Worm (Caenorhabditis elegans): ENCODE data around the gene oac-10.

oac-10 gene

DNA sequence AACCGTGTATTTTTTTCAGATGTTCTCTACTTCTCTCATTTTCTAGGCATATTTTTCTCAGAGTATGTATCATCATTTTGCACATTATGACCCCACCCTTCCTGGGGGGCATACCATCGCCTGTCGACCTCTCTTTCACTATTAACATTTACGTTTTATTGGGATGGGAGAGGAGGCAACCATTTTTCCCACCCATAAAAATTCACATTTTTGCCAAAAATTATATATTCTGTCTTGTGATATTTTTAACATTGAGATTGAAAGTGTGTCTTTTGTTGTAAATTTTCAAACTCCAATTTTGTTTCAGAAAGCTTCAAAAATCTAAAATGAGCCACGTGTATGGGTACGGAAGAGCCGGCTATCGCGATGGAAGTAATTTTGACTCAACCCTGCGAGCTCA is 25.1 kb downstream of the oac-10 start, which contains the start of gene F53C3.7:
Gene F53C3.7, plus strand, starts transcription at position 301 of the 400 bp plus-strand sequence.
- TF ChIP-seq unc-55 (GFP tag; optimal IDR thresholded peaks at IDR 0.05) (no peak), F13H6.1 (tag; optimal IDR thresholded peaks at IDR 0.05) (no peak), unc-62 (GFP tag; optimal IDR thresholded peaks at IDR 0.05) (no peak), blmp-1 (tag; optimal IDR thresholded peaks at IDR 0.05; ENCODE audit: insufficient read depth) (no peak), unc-39 (tag; optimal IDR thresholded peaks at IDR 0.05) (no peak), peb-1 (tag; optimal IDR thresholded peaks at IDR 0.05) (no peak), nhr-12 (tag; optimal IDR thresholded peaks at IDR 0.05) (no peak), lsy-2 (tag; optimal IDR thresholded peaks at IDR 0.05) (no peak)

DNA sequence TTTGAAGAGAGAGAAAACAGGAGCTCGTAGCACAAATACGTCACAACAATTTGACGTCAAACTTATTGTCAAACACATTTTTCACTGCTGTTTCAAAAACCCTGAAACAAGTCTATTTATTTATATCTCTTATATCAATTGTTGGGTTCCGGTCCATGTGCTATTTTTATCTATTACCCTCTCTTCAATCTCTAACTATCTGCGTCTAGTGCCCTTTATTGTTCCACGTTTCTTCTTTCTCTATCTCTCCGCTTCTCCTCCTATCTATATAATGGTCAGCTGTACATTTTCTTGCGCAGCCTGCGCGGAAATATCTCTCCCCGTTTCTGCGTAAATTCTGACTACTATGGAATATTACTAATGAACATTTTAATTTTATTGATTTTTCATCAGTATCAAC is 27.2 kb downstream of the oac-10 start:
- TF ChIP-seq lsy-2 (tag; optimal IDR thresholded peaks at IDR 0.05) (peak in 1 of 2 experiments; percentile 57), nhr-25 (tag; optimal IDR thresholded peaks at IDR 0.05) (peak; percentile 48), unc-55 (GFP tag; optimal IDR thresholded peaks at IDR 0.05) (peak; percentile 50), gmeb-1 (tag; optimal IDR thresholded peaks at IDR 0.05) (peak; percentile 10), lin-13 (GFP tag; optimal IDR thresholded peaks at IDR 0.05) (peak; percentile 59), skn-1 (tag; optimal IDR thresholded peaks at IDR 0.05) (no peak), nhr-21 (tag; optimal IDR thresholded peaks at IDR 0.05) (peak; percentile 38), F13H6.1 (tag; optimal IDR thresholded peaks at IDR 0.05) (peak; percentile 73), lin-39 (tag; optimal IDR thresholded peaks at IDR 0.05) (no peak), C34F6.9 (tag; optimal IDR thresholded peaks at IDR 0.05) (peak; percentile 59), sma-9 (GFP tag; optimal IDR thresholded peaks at IDR 0.05) (peak; percentile 85), sma-9 (tag; optimal IDR thresholded peaks at IDR 0.05) (no peak), mbf-1 (tag; optimal IDR thresholded peaks at IDR 0.05) (no peak), sma-3 (GFP tag; optimal IDR thresholded peaks at IDR 0.05) (peak; percentile 14), ZK546.5 (tag; optimal IDR thresholded peaks at IDR 0.05) (no peak), nhr-10 (tag; optimal IDR thresholded peaks at IDR 0.05) (no peak), nhr-129 (tag; optimal IDR thresholded peaks at IDR 0.05) (peak; percentile 27), crh-2 (tag; optimal IDR thresholded peaks at IDR 0.05) (peak; percentile 78)

DNA sequence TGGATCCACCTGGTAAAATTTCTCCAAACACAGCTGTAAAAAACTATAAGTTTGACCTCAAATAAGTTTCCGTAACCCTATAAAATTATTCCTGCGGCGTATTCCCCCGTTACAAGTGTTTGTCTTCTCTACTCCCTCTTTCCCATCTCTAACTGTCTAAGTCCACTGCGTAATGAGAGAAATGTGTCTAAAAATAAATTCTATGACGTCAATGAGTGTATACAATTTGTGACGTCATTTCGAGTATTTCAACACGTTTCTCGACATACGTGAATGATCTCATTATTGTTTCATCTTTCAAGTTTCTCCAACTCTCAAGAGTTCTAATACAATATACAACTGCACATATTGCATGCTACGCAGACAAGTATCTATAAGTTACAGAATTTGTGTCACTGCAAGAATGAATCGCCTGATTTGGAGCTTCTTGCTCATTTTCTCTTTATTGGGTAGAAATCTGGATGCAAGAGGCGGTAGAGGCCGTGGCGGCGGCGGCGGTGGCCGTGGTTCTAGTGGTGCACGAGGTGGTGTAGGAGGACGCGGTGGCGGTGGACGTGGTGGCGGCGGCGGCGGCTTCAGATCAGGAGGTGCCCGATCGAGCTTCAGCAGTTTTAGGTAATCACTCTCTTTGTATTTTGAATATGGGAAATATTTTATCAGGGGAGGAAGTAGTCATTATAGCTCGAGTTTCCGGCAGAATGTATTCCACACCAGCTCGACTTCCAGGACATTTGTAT is 28.2 kb downstream of the oac-10 start, which contains the start of gene F53C3.6:
Gene F53C3.6, plus strand, starts transcription at position 385 of the 737 bp plus-strand sequence.
- TF ChIP-seq F13H6.1 (tag; optimal IDR thresholded peaks at IDR 0.05) (peak; percentile 81), C34F6.9 (tag; optimal IDR thresholded peaks at IDR 0.05) (peak; percentile 91), nhr-6 (tag; optimal IDR thresholded peaks at IDR 0.05) (peak; percentile 33), gmeb-1 (tag; optimal IDR thresholded peaks at IDR 0.05) (no peak), fos-1 (tag; optimal IDR thresholded peaks at IDR 0.05) (peak; percentile 27), elt-1 (tag; optimal IDR thresholded peaks at IDR 0.05) (no peak), mdl-1 (tag; optimal IDR thresholded peaks at IDR 0.05) (peak in 1 of 2 experiments; percentile 36), lin-13 (GFP tag; optimal IDR thresholded peaks at IDR 0.05) (peak; percentile 69), nhr-129 (tag; optimal IDR thresholded peaks at IDR 0.05) (peak; percentile 69), lsy-2 (tag; optimal IDR thresholded peaks at IDR 0.05) (peak; percentile 11 to 78), lin-39 (tag; optimal IDR thresholded peaks at IDR 0.05) (no peak), sma-3 (GFP tag; optimal IDR thresholded peaks at IDR 0.05) (peak; percentile 13), nhr-21 (tag; optimal IDR thresholded peaks at IDR 0.05) (peak; percentile 22), nhr-25 (tag; optimal IDR thresholded peaks at IDR 0.05) (no peak), dmd-4 (tag; optimal IDR thresholded peaks at IDR 0.05) (no peak), Y55F3AM.14 (GFP tag; optimal IDR thresholded peaks at IDR 0.05) (no peak), sem-4 (tag; optimal IDR thresholded peaks at IDR 0.05) (peak; percentile 65), ztf-4 (tag; optimal IDR thresholded peaks at IDR 0.05) (peak; percentile 23), ama-1 (optimal IDR thresholded peaks at IDR 0.05) (no peak), unc-55 (GFP tag; optimal IDR thresholded peaks at IDR 0.05) (peak; percentile 92), ceh-16 (tag; optimal IDR thresholded peaks at IDR 0.05) (no peak), lin-11 (tag; optimal IDR thresholded peaks at IDR 0.05) (no peak), egl-27 (tag; optimal IDR thresholded peaks at IDR 0.05) (peak; percentile 64), crh-2 (tag; optimal IDR thresholded peaks at IDR 0.05) (peak; percentile 91), nhr-10 (tag; optimal IDR thresholded peaks at IDR 0.05) (no peak), zag-1 (tag; optimal IDR thresholded peaks at IDR 0.05) (peak; percentile 65), snpc-4 (tag; optimal IDR thresholded peaks at IDR 0.05) (no peak), sma-9 (GFP tag; optimal IDR thresholded peaks at IDR 0.05) (peak; percentile 98), sma-9 (tag; optimal IDR thresholded peaks at IDR 0.05) (no peak), R02D3.7 (tag; optimal IDR thresholded peaks at IDR 0.05) (no peak)

Data from whole organism, L2 larva.